Worm (Caenorhabditis elegans) whole organism, mixed stage, embryonic: ENCODE measurements around the gene bus-5.

Experiments used
- ces-1 ChIP-seq: fragments of 150-350 bp; optimal IDR thresholded peaks from 2 replicates; lab custom pipeline; 2014; ENCODE audit warnings: missing biosample characterization, missing genetic modification reagents, missing genetic modification characterization
- elt-3 ChIP-seq: fragments of 150-350 bp; optimal IDR thresholded peaks from 2 replicates; lab custom pipeline; 2014; ENCODE audit warnings: missing biosample characterization, missing genetic modification characterization
- hlh-1 ChIP-seq: fragments of 150-350 bp; optimal IDR thresholded peaks from 2 replicates; lab custom pipeline; 2014; ENCODE audit warnings: missing biosample characterization, missing genetic modification reagents, missing genetic modification characterization
- lsy-2 ChIP-seq: fragments of 150-350 bp; optimal IDR thresholded peaks from 2 replicates; lab custom pipeline; 2014; ENCODE audit warnings: missing biosample characterization, missing genetic modification characterization
- mep-1 ChIP-seq: fragments of 150-350 bp; optimal IDR thresholded peaks from 2 replicates; lab custom pipeline; 2017; ENCODE audit warnings: missing biosample characterization, missing genetic modification reagents, missing genetic modification characterization, inconsistent platforms
- mls-2 ChIP-seq: sonication (generic microtip); optimal IDR thresholded peaks from 2 replicates; lab custom pipeline; 2016; ENCODE audit warnings: mild to moderate bottlenecking, missing genetic modification characterization, moderate library complexity, missing compliant biosample characterization
- nhr-2 ChIP-seq: fragments of 150-350 bp; optimal IDR thresholded peaks from 2 replicates; lab custom pipeline; 2014; ENCODE audit warnings: missing biosample characterization, missing genetic modification characterization
- nhr-237 ChIP-seq: fragments of 150-350 bp; optimal IDR thresholded peaks from 2 replicates; lab custom pipeline; 2014; ENCODE audit warnings: missing biosample characterization, missing genetic modification characterization
- sptf-1 ChIP-seq: sonication (generic microtip); optimal IDR thresholded peaks from 2 replicates; lab custom pipeline; 2017; ENCODE audit warnings: mild to moderate bottlenecking, missing genetic modification characterization, moderate library complexity, missing compliant biosample characterization
- tbx-8 ChIP-seq: fragments of 200-800 bp; sonication (Bioruptor generic); optimal IDR thresholded peaks from 2 replicates; lab custom pipeline; 2018; ENCODE audit warnings: mild to moderate bottlenecking, missing genetic modification characterization, moderate library complexity, missing compliant biosample characterization
- unc-39 ChIP-seq: fragments of 150-350 bp; optimal IDR thresholded peaks from 2 replicates; lab custom pipeline; 2014; ENCODE audit warnings: missing biosample characterization, missing genetic modification characterization
- ztf-11 ChIP-seq: fragments of 150-350 bp; optimal IDR thresholded peaks from 2 replicates; lab custom pipeline; 2014; ENCODE audit warnings: missing biosample characterization, missing genetic modification characterization

- no peak for TF ChIP-seq tbx-8 (GFP tag; lab: Kevin White, UChicago)
- no peak for TF ChIP-seq elt-3 (tag; lab: Kevin White, UChicago)
- TF ChIP-seq lsy-2 (tag; lab: Kevin White, UChicago), result no peak
- no peak for TF ChIP-seq hlh-1 (tag; lab: Kevin White, UChicago)
- no peak for TF ChIP-seq sptf-1 (tag; lab: Kevin White, UChicago)
- TF ChIP-seq ces-1 (GFP tag; lab: Kevin White, UChicago), result no peak
- no peak for TF ChIP-seq nhr-2 (tag; lab: Kevin White, UChicago)
- TF ChIP-seq mep-1 (tag; lab: Kevin White, UChicago), result no peak
- TF ChIP-seq mls-2 (tag; lab: Kevin White, UChicago), result no peak
- no peak for TF ChIP-seq unc-39 (tag; lab: Kevin White, UChicago)
- no peak for TF ChIP-seq ztf-11 (tag; lab: Kevin White, UChicago)
- TF ChIP-seq nhr-237 (tag; lab: Kevin White, UChicago), result no peak
These were observed 48.2 kb downstream of the bus-5 start, which contains the start of gene F49H12.7 for ce11 chrX:2064730-2065129.
